Fruit fly (Drosophila melanogaster): ENCODE data around the gene wnd.
A peak's percentile ranks its signal among the peaks of the same experiment; 100 is the strongest.

wnd gene

DNA sequence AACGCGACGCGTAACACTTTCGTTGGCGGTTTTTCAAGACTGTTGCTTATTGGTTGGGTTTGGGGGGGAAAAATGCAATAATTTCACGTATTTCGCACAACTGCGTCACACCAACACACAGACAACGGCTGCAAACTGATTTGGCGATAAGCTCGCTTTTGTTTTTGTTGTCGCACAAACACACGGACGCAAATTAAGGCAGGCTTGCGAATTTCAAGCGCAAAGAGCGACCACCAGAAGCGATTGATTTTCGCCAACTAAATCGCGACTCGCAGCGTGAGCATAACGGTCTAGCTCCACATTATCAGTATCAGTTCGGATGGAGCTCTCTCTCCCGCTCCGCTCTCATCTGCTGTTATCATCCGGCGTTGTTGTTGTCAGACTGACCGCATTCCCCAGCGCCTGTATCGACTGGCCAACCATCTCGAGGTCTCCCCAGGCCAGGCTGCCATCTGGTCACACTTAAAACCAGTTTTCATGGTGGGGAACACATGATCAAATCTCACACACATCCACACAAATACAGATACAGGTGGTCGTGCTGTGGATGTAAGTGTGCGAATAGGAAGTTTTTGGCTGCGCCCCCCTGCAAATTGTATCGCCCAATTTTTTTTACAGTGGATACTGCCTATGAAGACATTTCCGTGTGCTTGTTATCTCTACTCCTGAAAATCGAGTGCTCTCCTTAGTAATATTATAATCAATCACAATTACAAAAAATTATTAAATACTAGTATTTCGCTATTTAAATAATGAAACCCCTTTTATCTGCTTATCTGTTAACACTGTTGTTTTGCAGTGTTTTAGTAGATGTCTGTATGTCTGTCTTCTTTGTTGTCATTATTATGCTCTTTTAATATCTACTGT is 2.6 kb downstream of the wnd start (continued):
- TF ChIP-seq nmo (GFP tag; optimal IDR thresholded peaks at IDR 0.05) (peak; percentile 28), ci (GFP tag; IDR thresholded peaks at IDR 0.05) (peak; percentile 67; the same call in 2 of the 3 replicates), Hr51 (GFP tag; optimal IDR thresholded peaks at IDR 0.05) (peak; percentile 36 to 59), CG11398 (GFP tag; optimal IDR thresholded peaks at IDR 0.05) (no peak), MTF-1 (GFP tag; optimal IDR thresholded peaks at IDR 0.05; ENCODE audit: borderline replicate concordance) (no peak), HLH54F (GFP tag; optimal IDR thresholded peaks at IDR 0.05) (peak; percentile 60), crp (GFP tag; optimal IDR thresholded peaks at IDR 0.05) (peak in 1 of 2 experiments; percentile 33), dan (GFP tag; IDR thresholded peaks at IDR 0.05) (no peak), CG1792 (GFP tag; optimal IDR thresholded peaks at IDR 0.05) (peak; percentile 20), CG8281 (tag; optimal IDR thresholded peaks at IDR 0.05) (no peak), Abd-B (GFP tag; optimal IDR thresholded peaks at IDR 0.05) (peak; percentile 14), chn (GFP tag; optimal IDR thresholded peaks at IDR 0.05) (peak; percentile 19), Xrp1 (GFP tag; IDR thresholded peaks at IDR 0.05) (peak; percentile 49; the same call in 1 of the 2 replicates), CG34224 (GFP tag; IDR thresholded peaks at IDR 0.05; ENCODE audit: partially characterized antibody) (peak; percentile 59; the same call in 1 of the 3 replicates), Usf (GFP tag; optimal IDR thresholded peaks at IDR 0.05) (peak; percentile 57), sisA (GFP tag; IDR thresholded peaks at IDR 0.05) (peak; percentile 58), wor (GFP tag; IDR thresholded peaks at IDR 0.05) (no peak), salm (tag; optimal IDR thresholded peaks at IDR 0.05) (no peak), Eip74EF (GFP tag; optimal IDR thresholded peaks at IDR 0.05) (peak in 1 of 2 experiments; percentile 75), al (GFP tag; IDR thresholded peaks at IDR 0.05) (peak; percentile 78), CG10654 (GFP tag; optimal IDR thresholded peaks at IDR 0.05) (peak; percentile 41), her (GFP tag; optimal IDR thresholded peaks at IDR 0.05) (peak; percentile 21), CG32532 (GFP tag; IDR thresholded peaks at IDR 0.05) (peak; percentile 82), CG8478 (optimal IDR thresholded peaks at IDR 0.05) (no peak), CG15696 (tag; optimal IDR thresholded peaks at IDR 0.05) (peak; percentile 34), cas (GFP tag; IDR thresholded peaks at IDR 0.05) (peak; percentile 68; the same call in 1 of the 2 replicates), CG7786 (GFP tag; optimal IDR thresholded peaks at IDR 0.05) (peak; percentile 50), abd-A (tag; optimal IDR thresholded peaks at IDR 0.05) (no peak), CG3847 (GFP tag; IDR thresholded peaks at IDR 0.05) (peak; percentile 73), CG11504 (tag; optimal IDR thresholded peaks at IDR 0.05) (peak; percentile 64), CG12744 (GFP tag; optimal IDR thresholded peaks at IDR 0.05) (peak; percentile 25), pum (GFP tag; optimal IDR thresholded peaks at IDR 0.05) (no peak), CG14667 (GFP tag; IDR thresholded peaks at IDR 0.05) (peak; percentile 57), ac (GFP tag; optimal IDR thresholded peaks at IDR 0.05) (no peak), CG7372 (GFP tag; IDR thresholded peaks at IDR 0.05) (peak; percentile 56; the same call in 1 of the 2 replicates), pan (optimal IDR thresholded peaks at IDR 0.05) (no peak), pan (GFP tag; optimal IDR thresholded peaks at IDR 0.05 in 1 of 2, IDR thresholded peaks at IDR 0.05 in 1 of 2) (peak in 1 of 2 experiments; percentile 57), Mes4 (GFP tag; optimal IDR thresholded peaks at IDR 0.05) (no peak), NC2β (GFP tag; optimal IDR thresholded peaks at IDR 0.05) (peak; percentile 9), CG7928 (GFP tag; optimal IDR thresholded peaks at IDR 0.05) (peak; percentile 35), CG8359 (GFP tag; optimal IDR thresholded peaks at IDR 0.05; ENCODE audit: borderline replicate concordance) (no peak), ash1 (GFP tag; optimal IDR thresholded peaks at IDR 0.05) (peak; percentile 22)

All from whole organism, embryonic.